Worm (Caenorhabditis elegans) whole organism, early embryonic: ENCODE data around the gene T19C4.1.

Source experiments
- B0310.2 ChIP-seq: sonication (generic microtip); optimal IDR thresholded peaks from 2 replicates; lab custom pipeline; 2016; ENCODE audit warnings: mild to moderate bottlenecking, missing genetic modification characterization, missing compliant biosample characterization
- F13C5.2 ChIP-seq: sonication (generic microtip); optimal IDR thresholded peaks from 2 replicates; lab custom pipeline; 2017; ENCODE audit warnings: mild to moderate bottlenecking, missing genetic modification characterization, inconsistent platforms, missing compliant biosample characterization
- aly-1 ChIP-seq: sonication (generic microtip); optimal IDR thresholded peaks from 2 replicates; lab custom pipeline; 2016; ENCODE audit warnings: missing genetic modification characterization, missing compliant biosample characterization
- ama-1 ChIP-seq: fragments of 150-350 bp; optimal IDR thresholded peaks from 2 replicates; lab custom pipeline; 2014
- ceh-13 ChIP-seq: fragments of 200-800 bp; sonication (Bioruptor generic); optimal IDR thresholded peaks from 2 replicates; lab custom pipeline; 2018; ENCODE audit warnings: mild to moderate bottlenecking, missing genetic modification characterization, missing compliant biosample characterization
- ceh-36 ChIP-seq: sonication (generic microtip); optimal IDR thresholded peaks from 2 replicates; lab custom pipeline; 2016; ENCODE audit warnings: missing genetic modification characterization, inconsistent platforms, missing compliant biosample characterization
- ets-7 ChIP-seq: sonication (generic microtip); optimal IDR thresholded peaks from 2 replicates; lab custom pipeline; 2016; ENCODE audit warnings: missing genotype, missing genetic modification characterization, missing compliant biosample characterization
- flt-1 ChIP-seq: fragments of 200-800 bp; sonication (Bioruptor generic); IDR thresholded peaks from 2 replicates; pipeline ENCODE4 v1.3.6; 2022; ENCODE audit warnings: missing genetic modification characterization, missing compliant biosample characterization
- hmbx-1 ChIP-seq: sonication (generic microtip); optimal IDR thresholded peaks from 2 replicates; lab custom pipeline; 2016; ENCODE audit warnings: mild to moderate bottlenecking, missing genetic modification characterization, missing compliant biosample characterization
- hmg-4 ChIP-seq: fragments of 200-800 bp; sonication (Bioruptor generic); optimal IDR thresholded peaks from 2 replicates; lab custom pipeline; 2018; ENCODE audit warnings: mild to moderate bottlenecking, missing genetic modification characterization, missing compliant biosample characterization
- hnd-1 ChIP-seq: sonication (generic microtip); optimal IDR thresholded peaks from 2 replicates; lab custom pipeline; 2016; ENCODE audit warnings: missing genetic modification characterization, missing compliant biosample characterization
- pes-1 ChIP-seq: fragments of 200-800 bp; sonication (Bioruptor generic); IDR thresholded peaks from 2 replicates; pipeline ENCODE4 v1.3.6; 2022; ENCODE audit warnings: missing genetic modification reagents, missing genetic modification characterization, missing compliant biosample characterization
- scrt-1 ChIP-seq: fragments of 200-800 bp; sonication (Bioruptor generic); IDR thresholded peaks from 2 replicates; pipeline ENCODE4 v1.3.6; 2022; ENCODE audit warnings: missing genetic modification characterization, missing compliant biosample characterization
- sea-1 ChIP-seq: fragments of 200-800 bp; sonication (Bioruptor generic); conservative IDR thresholded peaks from 2 replicates; pipeline ENCODE4 v1.3.6; 2022; ENCODE audit warnings: missing genetic modification characterization, missing compliant biosample characterization
- tbx-11 ChIP-seq: fragments of 200-800 bp; sonication (Bioruptor generic); IDR thresholded peaks from 2 replicates; pipeline ENCODE4 v1.3.6; 2022; ENCODE audit warnings: missing genetic modification characterization, missing compliant biosample characterization
- tbx-37 ChIP-seq: fragments of 200-800 bp; sonication (Bioruptor generic); conservative IDR thresholded peaks from 2 replicates; pipeline ENCODE4 v1.3.6; 2022; ENCODE audit warnings: missing genetic modification reagents, missing genetic modification characterization, missing compliant biosample characterization
- tra-4 ChIP-seq: sonication (generic microtip); optimal IDR thresholded peaks from 2 replicates; lab custom pipeline; 2017; ENCODE audit warnings: missing genetic modification characterization, missing compliant biosample characterization

The T19C4.1 gene

ce11 chrV:11148971-11149370, 534 bp upstream of the T19C4.1 start:
- no peak for TF ChIP-seq hnd-1 (tag; lab: Kevin White, UChicago)
- no peak for TF ChIP-seq F13C5.2
- TF ChIP-seq ceh-36: no peak
- TF ChIP-seq tbx-11 (GFP tag; lab: Robert Waterston, UW): no peak
- no peak for TF ChIP-seq ceh-13 (GFP tag; lab: Kevin White, UChicago)
- TF ChIP-seq hmg-4 (GFP tag; lab: Kevin White, UChicago): no peak
- TF ChIP-seq sea-1 (GFP tag; lab: Robert Waterston, UW): no peak
- no peak for TF ChIP-seq tra-4
- TF ChIP-seq ama-1 (lab: Kevin White, UChicago): no peak
- TF ChIP-seq pes-1 (GFP tag; lab: Robert Waterston, UW): no peak
- TF ChIP-seq B0310.2 (tag; lab: Kevin White, UChicago): no peak

ce11 chrV:11152333-11152732, 2.8 kb downstream of the T19C4.1 start, which contains the start of gene srg-39:
TSS of gene srg-39 (minus strand) at chrV:11152433.
- TF ChIP-seq hmg-4 (GFP tag; lab: Kevin White, UChicago) (no peak), B0310.2 (tag; lab: Kevin White, UChicago) (no peak), flt-1 (no peak), F13C5.2 (no peak), sea-1 (GFP tag; lab: Robert Waterston, UW) (no peak), ama-1 (lab: Kevin White, UChicago) (no peak), hmbx-1 (tag; lab: Kevin White, UChicago) (no peak), tra-4 (no peak), ceh-13 (GFP tag; lab: Kevin White, UChicago) (no peak), aly-1 (tag; lab: Kevin White, UChicago) (no peak), hnd-1 (tag; lab: Kevin White, UChicago) (no peak), ets-7 (tag; lab: Kevin White, UChicago) (no peak), tbx-37 (GFP tag; lab: Robert Waterston, UW) (no peak), pes-1 (GFP tag; lab: Robert Waterston, UW) (no peak), scrt-1 (GFP tag; lab: Robert Waterston, UW) (no peak), ceh-36 (no peak)

ce11 chrV:11155553-11155952, 6.0 kb downstream of the T19C4.1 start, which contains the start of gene srg-38:
TSS of gene srg-38 (minus strand) at chrV:11155653.
- TF ChIP-seq scrt-1 (GFP tag; lab: Robert Waterston, UW): no peak
- TF ChIP-seq ama-1 (lab: Kevin White, UChicago): no peak
- TF ChIP-seq F13C5.2: no peak
- no peak for TF ChIP-seq tbx-37 (GFP tag; lab: Robert Waterston, UW)
- TF ChIP-seq hnd-1 (tag; lab: Kevin White, UChicago): no peak
- TF ChIP-seq ceh-36: no peak
- TF ChIP-seq hmbx-1 (tag; lab: Kevin White, UChicago): no peak

ce11 chrV:11156589-11156988, 7.1 kb downstream of the T19C4.1 start:
- TF ChIP-seq tbx-11 (GFP tag; lab: Robert Waterston, UW) (no peak), B0310.2 (tag; lab: Kevin White, UChicago) (no peak), scrt-1 (GFP tag; lab: Robert Waterston, UW) (no peak), F13C5.2 (no peak), aly-1 (tag; lab: Kevin White, UChicago) (no peak), tbx-37 (GFP tag; lab: Robert Waterston, UW) (no peak), pes-1 (GFP tag; lab: Robert Waterston, UW) (no peak), ceh-13 (GFP tag; lab: Kevin White, UChicago) (no peak), sea-1 (GFP tag; lab: Robert Waterston, UW) (no peak), ceh-36 (no peak), ama-1 (lab: Kevin White, UChicago) (no peak), flt-1 (no peak), ets-7 (tag; lab: Kevin White, UChicago) (no peak), hmbx-1 (tag; lab: Kevin White, UChicago) (no peak), hmg-4 (GFP tag; lab: Kevin White, UChicago) (no peak), hnd-1 (tag; lab: Kevin White, UChicago) (no peak), tra-4 (no peak)

- no peak for TF ChIP-seq aly-1 (tag; lab: Kevin White, UChicago)
- no peak for TF ChIP-seq tra-4
- TF ChIP-seq tbx-37 (GFP tag; lab: Robert Waterston, UW): no peak
- TF ChIP-seq ceh-13 (GFP tag; lab: Kevin White, UChicago): no peak
- no peak for TF ChIP-seq hnd-1 (tag; lab: Kevin White, UChicago)
- TF ChIP-seq F13C5.2: no peak
- TF ChIP-seq ceh-36: no peak
- TF ChIP-seq hmbx-1 (tag; lab: Kevin White, UChicago): no peak
- TF ChIP-seq sea-1 (GFP tag; lab: Robert Waterston, UW): no peak
Observed at ce11 chrV:11157947-11158346, 8.4 kb downstream of the T19C4.1 start, which contains the start of gene srg-42. TSS of gene srg-42 (minus strand) at chrV:11158047.

- TF ChIP-seq B0310.2 (tag; lab: Kevin White, UChicago) (no peak), ceh-13 (GFP tag; lab: Kevin White, UChicago) (no peak), tbx-11 (GFP tag; lab: Robert Waterston, UW) (no peak), hmg-4 (GFP tag; lab: Kevin White, UChicago) (no peak), ceh-36 (no peak)
Observed at ce11 chrV:11161791-11162190, 12.3 kb downstream of the T19C4.1 start, which contains the start of gene srg-41. TSS of gene srg-41 (minus strand) at chrV:11161891.

- no peak for TF ChIP-seq tbx-37 (GFP tag; lab: Robert Waterston, UW)
- TF ChIP-seq F13C5.2: no peak
- TF ChIP-seq hnd-1 (tag; lab: Kevin White, UChicago): no peak
- no peak for TF ChIP-seq B0310.2 (tag; lab: Kevin White, UChicago)
- no peak for TF ChIP-seq scrt-1 (GFP tag; lab: Robert Waterston, UW)
- no peak for TF ChIP-seq ceh-36
- no peak for TF ChIP-seq ceh-13 (GFP tag; lab: Kevin White, UChicago)
- TF ChIP-seq sea-1 (GFP tag; lab: Robert Waterston, UW): no peak
Observed at ce11 chrV:11164475-11164874, 15.0 kb downstream of the T19C4.1 start, which contains the start of gene srg-40. TSS of gene srg-40 (minus strand) at chrV:11164575.
